Fruit fly (Drosophila melanogaster): ENCODE data around the gene CG33645.

CG33645 gene

dm6 chr2L:13512182-13513032, 20.2 kb upstream of the CG33645 start (continued):
- TF ChIP-seq CG8290 (GFP tag; optimal IDR thresholded peaks at IDR 0.05) (no peak), CG8290 (tag; optimal IDR thresholded peaks at IDR 0.05) (peak in 1 of 2 experiments; percentile 72), CG7556 (GFP tag; optimal IDR thresholded peaks at IDR 0.05) (no peak), CG6254 (GFP tag; optimal IDR thresholded peaks at IDR 0.05) (no peak), CG14441 (GFP tag; IDR thresholded peaks at IDR 0.05) (peak; percentile 72), CG11085 (GFP tag; IDR thresholded peaks at IDR 0.05) (no peak), CG4282 (GFP tag; optimal IDR thresholded peaks at IDR 0.05) (no peak), CG7987 (GFP tag; optimal IDR thresholded peaks at IDR 0.05) (no peak), dati (GFP tag; IDR thresholded peaks at IDR 0.05) (no peak), pita (GFP tag; optimal IDR thresholded peaks at IDR 0.05) (no peak), C15 (GFP tag; IDR thresholded peaks at IDR 0.05) (no peak), HLHmδ (GFP tag; optimal IDR thresholded peaks at IDR 0.05) (peak; percentile 27), CG15601 (tag; optimal IDR thresholded peaks at IDR 0.05) (no peak), sug (tag; optimal IDR thresholded peaks at IDR 0.05) (no peak), psq (GFP tag; optimal IDR thresholded peaks at IDR 0.05) (no peak), pfk (GFP tag; optimal IDR thresholded peaks at IDR 0.05) (no peak), crp (GFP tag; optimal IDR thresholded peaks at IDR 0.05) (no peak), Eip74EF (GFP tag; optimal IDR thresholded peaks at IDR 0.05) (no peak), Stat92E (GFP tag; optimal IDR thresholded peaks at IDR 0.05) (no peak), CG2199 (GFP tag; IDR thresholded peaks at IDR 0.05) (peak; percentile 73; the same call in 1 of the 3 replicates), sens-2 (GFP tag; IDR thresholded peaks at IDR 0.05) (no peak), slbo (GFP tag; IDR thresholded peaks at IDR 0.05) (peak; percentile 71), CG11560 (tag; IDR thresholded peaks at IDR 0.05) (no peak), nmo (GFP tag; optimal IDR thresholded peaks at IDR 0.05) (peak; percentile 31), CG3847 (GFP tag; IDR thresholded peaks at IDR 0.05) (peak; percentile 31; the same call in 1 of the 2 replicates), CG13775 (GFP tag; optimal IDR thresholded peaks at IDR 0.05) (no peak), Doc3 (GFP tag; IDR thresholded peaks at IDR 0.05; ENCODE audit: partially characterized antibody) (no peak), Blimp-1 (GFP tag; optimal IDR thresholded peaks at IDR 0.05) (peak; percentile 26), CG10274 (GFP tag; optimal IDR thresholded peaks at IDR 0.05) (no peak), scrt (GFP tag; optimal IDR thresholded peaks at IDR 0.05) (no peak), disco-r (GFP tag; optimal IDR thresholded peaks at IDR 0.05) (no peak), CG1024 (GFP tag; IDR thresholded peaks at IDR 0.05) (no peak), Fer3 (tag; optimal IDR thresholded peaks at IDR 0.05) (peak; percentile 52), vfl (GFP tag; optimal IDR thresholded peaks at IDR 0.05) (no peak), bab2 (GFP tag; optimal IDR thresholded peaks at IDR 0.05) (peak; percentile 12), Atf3 (GFP tag; optimal IDR thresholded peaks at IDR 0.05) (no peak), CG18619 (GFP tag; optimal IDR thresholded peaks at IDR 0.05) (peak; percentile 16), crc (GFP tag; optimal IDR thresholded peaks at IDR 0.05) (no peak), Nf-YA (GFP tag; IDR thresholded peaks at IDR 0.05) (no peak), ci (GFP tag; IDR thresholded peaks at IDR 0.05) (peak; percentile 24; the same call in 2 of the 3 replicates), CG13123 (GFP tag; optimal IDR thresholded peaks at IDR 0.05) (no peak), GATAe (GFP tag; conservative IDR thresholded peaks at IDR 0.05) (no peak), CG15073 (GFP tag; optimal IDR thresholded peaks at IDR 0.05) (no peak), amos (GFP tag; IDR thresholded peaks at IDR 0.05; ENCODE audit: partially characterized antibody) (no peak), ase (GFP tag; IDR thresholded peaks at IDR 0.05) (peak; percentile 23; the same call in 1 of the 3 replicates), CG9727 (GFP tag; optimal IDR thresholded peaks at IDR 0.05) (peak; percentile 56), corto (GFP tag; optimal IDR thresholded peaks at IDR 0.05) (no peak), CG32772 (GFP tag; IDR thresholded peaks at IDR 0.05) (no peak), hbn (GFP tag; IDR thresholded peaks at IDR 0.05; ENCODE audit: partially characterized antibody) (no peak)
